Fruit fly (Drosophila melanogaster) whole organism, embryonic: ENCODE results near the gene CG2772.

Experiments
- Atf-2 ChIP-seq: fragments of 200-800 bp; sonication (Bioruptor generic); optimal IDR thresholded peaks from 2 replicates; lab custom pipeline; 2016; ENCODE audit warnings: missing biosample characterization, missing genetic modification characterization
- C15 ChIP-seq: fragments of 200-800 bp; sonication (Bioruptor generic); IDR thresholded peaks from 3 replicates; pipeline ENCODE4 v1.3.6; 2022; ENCODE audit warnings: missing biosample characterization, missing genetic modification characterization
- CG11398 ChIP-seq: fragments of 200-800 bp; sonication (Bioruptor generic); optimal IDR thresholded peaks from 2 replicates; lab custom pipeline; 2016; ENCODE audit warnings: missing biosample characterization, missing genetic modification characterization
- CG12391 ChIP-seq: fragments of 200-800 bp; sonication (Bioruptor generic); optimal IDR thresholded peaks from 3 replicates; lab custom pipeline; 2018; ENCODE audit warnings: missing biosample characterization, mild to moderate bottlenecking, missing genetic modification characterization, moderate library complexity
- CG13123 ChIP-seq: fragments of 200-800 bp; sonication (Bioruptor generic); optimal IDR thresholded peaks from 2 replicates; lab custom pipeline; 2016; ENCODE audit warnings: missing biosample characterization, missing genetic modification characterization
- CG13287 ChIP-seq: fragments of 200-800 bp; sonication (Bioruptor generic); IDR thresholded peaks from 2 replicates; pipeline ENCODE4 v1.3.6; 2022; ENCODE audit warnings: missing biosample characterization, missing genetic modification characterization; ENCODE audit not compliant: partially characterized antibody
- CG13624 ChIP-seq: fragments of 200-800 bp; sonication (Bioruptor generic); optimal IDR thresholded peaks from 2 replicates; lab custom pipeline; 2016; ENCODE audit warnings: missing biosample characterization, missing genetic modification characterization
- CG14050 ChIP-seq: fragments of 200-800 bp; sonication (Bioruptor generic); IDR thresholded peaks from 3 replicates; pipeline ENCODE4 v1.3.6; 2022; ENCODE audit warnings: missing biosample characterization, missing genetic modification characterization
- CG1529 ChIP-seq: fragments of 200-800 bp; sonication (Bioruptor generic); optimal IDR thresholded peaks from 3 replicates; lab custom pipeline; 2018; ENCODE audit warnings: missing biosample characterization, missing genetic modification characterization
- CG16813 ChIP-seq: fragments of 200-800 bp; sonication (Bioruptor generic); IDR thresholded peaks from 3 replicates; pipeline ENCODE4 v1.3.6; 2022; ENCODE audit warnings: missing biosample characterization, missing genetic modification characterization; ENCODE audit not compliant: partially characterized antibody
- CG17802 ChIP-seq: fragments of 200-800 bp; sonication (Bioruptor generic); optimal IDR thresholded peaks from 2 replicates; lab custom pipeline; 2018; ENCODE audit warnings: missing biosample characterization, mild to moderate bottlenecking, missing genetic modification characterization, moderate library complexity
- CG2199 ChIP-seq: fragments of 200-800 bp; sonication (Bioruptor generic); IDR thresholded peaks from 3 replicates; pipeline ENCODE4 v1.3.6; 2022; ENCODE audit warnings: missing biosample characterization, missing genetic modification characterization
- CG3281 ChIP-seq: fragments of 200-800 bp; sonication (Bioruptor generic); optimal IDR thresholded peaks from 3 replicates; lab custom pipeline; 2017; ENCODE audit warnings: missing biosample characterization, mild to moderate bottlenecking, missing genetic modification characterization
- CG33557 ChIP-seq: fragments of 200-800 bp; sonication (Bioruptor generic); optimal IDR thresholded peaks from 2 replicates; lab custom pipeline; 2019; ENCODE audit warnings: missing biosample characterization, mild to moderate bottlenecking, missing genetic modification characterization, moderate library complexity
- CG4404 ChIP-seq: fragments of 200-800 bp; sonication (Bioruptor generic); IDR thresholded peaks from 2 replicates; pipeline ENCODE4 v1.3.6; 2022; ENCODE audit warnings: missing biosample characterization, missing genetic modification characterization
- CG4730 ChIP-seq: fragments of 200-800 bp; sonication (Bioruptor generic); IDR thresholded peaks from 2 replicates; pipeline ENCODE4 v1.3.6; 2022; ENCODE audit warnings: missing biosample characterization, missing genetic modification characterization
- CG7786 ChIP-seq: fragments of 200-800 bp; sonication (Bioruptor generic); optimal IDR thresholded peaks from 2 replicates; lab custom pipeline; 2016; ENCODE audit warnings: missing biosample characterization, missing genetic modification characterization
- CG8290 ChIP-seq, 3 experiments: fragments of 200-800 bp; sonication (Bioruptor generic); optimal IDR thresholded peaks; 2 replicates each; lab custom pipeline; 2016 to 2019; ENCODE audit warnings: missing biosample characterization in 3 of 3, missing genetic modification characterization in 3 of 3, mild to moderate bottlenecking in 2 of 3, moderate library complexity in 1 of 3
- Dad ChIP-seq: fragments of 200-800 bp; sonication (Bioruptor generic); optimal IDR thresholded peaks from 3 replicates; lab custom pipeline; 2016; ENCODE audit warnings: missing biosample characterization, missing genetic modification characterization
- Deaf1 ChIP-seq: fragments of 200-800 bp; optimal IDR thresholded peaks from 3 replicates; lab custom pipeline; 2019; ENCODE audit warnings: missing biosample characterization, mild to moderate bottlenecking, missing genetic modification characterization, moderate library complexity
- Gsc ChIP-seq: fragments of 200-800 bp; sonication (Bioruptor generic); IDR thresholded peaks from 2 replicates; pipeline ENCODE4 v1.3.6; 2022; ENCODE audit warnings: missing biosample characterization, missing genetic modification characterization
- Hr51 ChIP-seq, 2 experiments: fragments of 200-800 bp; sonication (Bioruptor generic); optimal IDR thresholded peaks; 2 replicates in 1 of 2; 3 replicates in 1 of 2; lab custom pipeline; 2016 to 2018; ENCODE audit warnings: missing biosample characterization in 2 of 2, missing genetic modification characterization in 2 of 2, mild to moderate bottlenecking in 1 of 2, moderate library complexity in 1 of 2
- Hsf ChIP-seq: fragments of 200-800 bp; sonication (Bioruptor generic); optimal IDR thresholded peaks from 3 replicates; lab custom pipeline; 2016; ENCODE audit warnings: missing biosample characterization, missing genetic modification characterization
- Lim3 ChIP-seq: fragments of 200-800 bp; sonication (Bioruptor generic); IDR thresholded peaks from 2 replicates; pipeline ENCODE4 v1.3.6; 2022; ENCODE audit warnings: missing biosample characterization, missing genetic modification characterization
- MESR4 ChIP-seq: fragments of 200-800 bp; sonication (Bioruptor generic); optimal IDR thresholded peaks from 2 replicates; lab custom pipeline; 2018; ENCODE audit warnings: missing biosample characterization, mild to moderate bottlenecking, missing genetic modification characterization, moderate library complexity
- MTF-1 ChIP-seq: fragments of 200-800 bp; sonication (Bioruptor generic); optimal IDR thresholded peaks from 2 replicates; lab custom pipeline; 2018; ENCODE audit warnings: missing biosample characterization, mild to moderate bottlenecking, missing genetic modification characterization, borderline replicate concordance
- Max ChIP-seq: fragments of 200-800 bp; sonication (Bioruptor generic); optimal IDR thresholded peaks from 2 replicates; lab custom pipeline; 2016; ENCODE audit warnings: missing biosample characterization, mild to moderate bottlenecking, missing genetic modification characterization
- NK7.1 ChIP-seq: fragments of 200-800 bp; sonication (Bioruptor generic); optimal IDR thresholded peaks from 3 replicates; lab custom pipeline; 2016; ENCODE audit warnings: missing biosample characterization, missing genetic modification characterization
- Nf-YB ChIP-seq: fragments of 200-800 bp; sonication (Bioruptor generic); optimal IDR thresholded peaks from 3 replicates; lab custom pipeline; 2019; ENCODE audit warnings: missing biosample characterization, mild to moderate bottlenecking, missing genetic modification characterization, moderate library complexity
- PHDP ChIP-seq: fragments of 200-800 bp; sonication (Bioruptor generic); optimal IDR thresholded peaks from 3 replicates; lab custom pipeline; 2018; ENCODE audit warnings: missing biosample characterization, mild to moderate bottlenecking, missing genetic modification characterization, moderate library complexity
- Poxn ChIP-seq: fragments of 200-800 bp; sonication (Bioruptor generic); IDR thresholded peaks from 2 replicates; pipeline ENCODE4 v1.3.6; 2022; ENCODE audit warnings: missing biosample characterization, missing genetic modification characterization
- Side ChIP-seq: fragments of 200-800 bp; sonication (Bioruptor generic); optimal IDR thresholded peaks from 2 replicates; lab custom pipeline; 2016; ENCODE audit warnings: missing biosample characterization, missing genetic modification characterization
- abd-A ChIP-seq: fragments of 200-800 bp; sonication (Bioruptor generic); optimal IDR thresholded peaks from 3 replicates; lab custom pipeline; 2019; ENCODE audit warnings: missing biosample characterization, mild to moderate bottlenecking, missing genetic modification characterization, moderate library complexity
- ac ChIP-seq: fragments of 200-800 bp; sonication (Bioruptor generic); optimal IDR thresholded peaks from 3 replicates; lab custom pipeline; 2017; ENCODE audit warnings: missing biosample characterization, mild to moderate bottlenecking, missing genetic modification characterization
- aop ChIP-seq: fragments of 200-800 bp; sonication (Bioruptor generic); IDR thresholded peaks from 2 replicates; pipeline ENCODE4 v1.3.6; 2022; ENCODE audit warnings: missing biosample characterization, missing genetic modification characterization
- az2 ChIP-seq: fragments of 200-800 bp; sonication (Bioruptor generic); optimal IDR thresholded peaks from 3 replicates; lab custom pipeline; 2016; ENCODE audit warnings: missing biosample characterization, missing genetic modification characterization
- bigmax ChIP-seq: fragments of 200-800 bp; sonication (Bioruptor generic); optimal IDR thresholded peaks from 2 replicates; lab custom pipeline; 2018; ENCODE audit warnings: missing biosample characterization, mild to moderate bottlenecking, missing genetic modification characterization
- chinmo ChIP-seq: fragments of 200-800 bp; sonication (Bioruptor generic); IDR thresholded peaks from 4 replicates; pipeline ENCODE4 v1.3.6; 2022; ENCODE audit warnings: missing biosample characterization, missing genetic modification characterization; ENCODE audit not compliant: partially characterized antibody
- chn ChIP-seq: fragments of 200-800 bp; sonication (Bioruptor generic); optimal IDR thresholded peaks from 2 replicates; lab custom pipeline; 2016; ENCODE audit warnings: missing biosample characterization, missing genetic modification characterization
- ci ChIP-seq: fragments of 200-800 bp; sonication (Bioruptor generic); IDR thresholded peaks from 3 replicates; pipeline ENCODE4 v1.3.6; 2022; ENCODE audit warnings: missing biosample characterization, missing genetic modification characterization
- crol ChIP-seq: fragments of 200-800 bp; sonication (Bioruptor generic); IDR thresholded peaks from 2 replicates; pipeline ENCODE4 v1.3.6; 2022; ENCODE audit warnings: missing biosample characterization, missing genetic modification characterization
- eve ChIP-seq, 2 experiments: fragments of >200 bp; optimal IDR thresholded peaks; 2 replicates each; lab custom pipeline; 2017; ENCODE audit warnings: missing biosample characterization in 2 of 2, missing genetic modification characterization in 2 of 2
- gcm ChIP-seq: fragments of 200-800 bp; sonication (Bioruptor generic); optimal IDR thresholded peaks from 2 replicates; lab custom pipeline; 2019; ENCODE audit warnings: missing biosample characterization, mild to moderate bottlenecking, missing genetic modification characterization, moderate library complexity
- lilli ChIP-seq: fragments of 200-800 bp; sonication (Bioruptor generic); optimal IDR thresholded peaks from 3 replicates; lab custom pipeline; 2016; ENCODE audit warnings: missing biosample characterization, missing genetic modification characterization
- otp ChIP-seq: fragments of 200-800 bp; sonication (Bioruptor generic); IDR thresholded peaks from 3 replicates; pipeline ENCODE4, ENCODE4 v1.3.6; 2022; ENCODE audit warnings: missing biosample characterization, missing genetic modification characterization
- pho ChIP-seq: fragments of 200-800 bp; sonication (Bioruptor generic); optimal IDR thresholded peaks from 2 replicates; lab custom pipeline; 2016; ENCODE audit warnings: missing biosample characterization, missing genetic modification characterization
- schlank ChIP-seq: fragments of 200-800 bp; sonication (Bioruptor generic); optimal IDR thresholded peaks from 2 replicates; lab custom pipeline; 2018; ENCODE audit warnings: missing biosample characterization, mild to moderate bottlenecking, missing genetic modification characterization
- tin ChIP-seq: fragments of 200-800 bp; sonication (Bioruptor generic); optimal IDR thresholded peaks from 3 replicates; lab custom pipeline; 2016; ENCODE audit warnings: missing biosample characterization, missing genetic modification characterization
- unc-4 ChIP-seq: fragments of 200-800 bp; sonication (Bioruptor generic); IDR thresholded peaks from 2 replicates; pipeline ENCODE4 v1.3.6; 2022; ENCODE audit warnings: missing biosample characterization, missing genetic modification characterization; ENCODE audit not compliant: partially characterized antibody
- vnd ChIP-seq: fragments of 200-800 bp; sonication (Bioruptor generic); IDR thresholded peaks from 3 replicates; pipeline ENCODE4 v1.3.6; 2022; ENCODE audit warnings: missing biosample characterization, missing genetic modification characterization; ENCODE audit not compliant: partially characterized antibody
- wor ChIP-seq: fragments of 200-800 bp; sonication (Bioruptor generic); IDR thresholded peaks from 2 replicates; pipeline ENCODE4 v1.3.6; 2022; ENCODE audit warnings: missing biosample characterization, missing genetic modification characterization

CG2772 gene

DNA sequence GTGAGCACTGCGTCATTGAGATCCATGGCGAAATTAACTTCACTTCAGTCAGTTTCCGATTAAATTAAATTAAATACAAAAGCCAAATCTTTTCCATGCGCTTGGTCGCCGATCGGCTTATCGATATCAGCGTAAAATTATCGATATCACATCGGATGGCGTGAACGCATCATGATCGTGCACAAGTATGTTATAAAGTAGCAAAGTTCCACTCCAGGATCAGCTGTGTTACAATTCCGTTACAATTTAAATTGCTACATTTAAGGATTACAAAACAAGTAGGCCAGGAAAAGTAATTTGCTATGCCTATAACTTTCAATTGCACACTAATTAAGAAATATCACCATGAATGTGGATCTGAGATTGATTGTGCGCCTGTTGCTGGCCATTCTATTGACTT, 24.1 kb downstream of the CG2772 start, which contains the start of the genes Pif1 and CG31776 (continued):
- TF ChIP-seq CG8290 (GFP tag; optimal IDR thresholded peaks at IDR 0.05; lab: Kevin White, UChicago) (peak; percentile 91), CG8290 (tag; optimal IDR thresholded peaks at IDR 0.05; lab: Kevin White, UChicago) (peak; percentile 24 to 94), MTF-1 (GFP tag; lab: Kevin White, UChicago) (no peak), Poxn (GFP tag; lab: Robert Waterston, UW) (no peak), chn (no peak), Deaf1 (tag; lab: Kevin White, UChicago) (no peak), CG4404 (GFP tag; lab: Robert Waterston, UW) (no peak), Nf-YB (no peak), eve (GFP tag; optimal IDR thresholded peaks at IDR 0.05; lab: Kevin White, UChicago) (no peak), C15 (GFP tag; lab: Robert Waterston, UW) (no peak), crol (no peak), CG13624 (no peak), Dad (GFP tag; lab: Kevin White, UChicago) (no peak), otp (no peak), CG7786 (no peak), Atf-2 (no peak), pho (GFP tag; lab: Kevin White, UChicago) (no peak), lilli (GFP tag; lab: Kevin White, UChicago) (no peak), PHDP (tag; lab: Kevin White, UChicago) (no peak), ac (GFP tag; lab: Kevin White, UChicago) (no peak), MESR4 (GFP tag; lab: Kevin White, UChicago) (peak; percentile 44), bigmax (GFP tag; lab: Kevin White, UChicago) (no peak), vnd (GFP tag; lab: Robert Waterston, UW) (peak; percentile 64; the same call in 2 of the 3 replicates), chinmo (GFP tag; lab: Robert Waterston, UW) (peak; percentile 73; the same call in 2 of the 4 replicates), CG3281 (GFP tag; lab: Kevin White, UChicago) (no peak), CG13287 (GFP tag; lab: Robert Waterston, UW) (peak; percentile 82), schlank (tag; lab: Kevin White, UChicago) (no peak), Max (GFP tag; lab: Kevin White, UChicago) (no peak), CG16813 (GFP tag; lab: Robert Waterston, UW) (peak; percentile 89), NK7.1 (no peak), az2 (GFP tag; lab: Kevin White, UChicago) (no peak), tin (GFP tag; lab: Kevin White, UChicago) (no peak), CG11398 (no peak), CG17802 (peak; percentile 95), CG1529 (GFP tag; lab: Kevin White, UChicago) (no peak), Hsf (GFP tag; lab: Kevin White, UChicago) (no peak), CG4730 (GFP tag; lab: Robert Waterston, UW) (no peak), CG13123 (GFP tag; lab: Kevin White, UChicago) (no peak), unc-4 (GFP tag; lab: Robert Waterston, UW) (peak; percentile 70), CG33557 (no peak), aop (GFP tag; lab: Robert Waterston, UW) (no peak), abd-A (no peak), CG2199 (no peak), ci (GFP tag; lab: Robert Waterston, UW) (no peak), Lim3 (no peak), CG12391 (no peak), gcm (GFP tag; lab: Kevin White, UChicago) (no peak), Gsc (GFP tag; lab: Robert Waterston, UW) (no peak), wor (no peak), Side (no peak), CG14050 (no peak), Hr51 (GFP tag; optimal IDR thresholded peaks at IDR 0.05; lab: Kevin White, UChicago) (no peak)
